Fruit fly (Drosophila melanogaster): ENCODE results near the gene mfrn.

Gene mfrn

DNA sequence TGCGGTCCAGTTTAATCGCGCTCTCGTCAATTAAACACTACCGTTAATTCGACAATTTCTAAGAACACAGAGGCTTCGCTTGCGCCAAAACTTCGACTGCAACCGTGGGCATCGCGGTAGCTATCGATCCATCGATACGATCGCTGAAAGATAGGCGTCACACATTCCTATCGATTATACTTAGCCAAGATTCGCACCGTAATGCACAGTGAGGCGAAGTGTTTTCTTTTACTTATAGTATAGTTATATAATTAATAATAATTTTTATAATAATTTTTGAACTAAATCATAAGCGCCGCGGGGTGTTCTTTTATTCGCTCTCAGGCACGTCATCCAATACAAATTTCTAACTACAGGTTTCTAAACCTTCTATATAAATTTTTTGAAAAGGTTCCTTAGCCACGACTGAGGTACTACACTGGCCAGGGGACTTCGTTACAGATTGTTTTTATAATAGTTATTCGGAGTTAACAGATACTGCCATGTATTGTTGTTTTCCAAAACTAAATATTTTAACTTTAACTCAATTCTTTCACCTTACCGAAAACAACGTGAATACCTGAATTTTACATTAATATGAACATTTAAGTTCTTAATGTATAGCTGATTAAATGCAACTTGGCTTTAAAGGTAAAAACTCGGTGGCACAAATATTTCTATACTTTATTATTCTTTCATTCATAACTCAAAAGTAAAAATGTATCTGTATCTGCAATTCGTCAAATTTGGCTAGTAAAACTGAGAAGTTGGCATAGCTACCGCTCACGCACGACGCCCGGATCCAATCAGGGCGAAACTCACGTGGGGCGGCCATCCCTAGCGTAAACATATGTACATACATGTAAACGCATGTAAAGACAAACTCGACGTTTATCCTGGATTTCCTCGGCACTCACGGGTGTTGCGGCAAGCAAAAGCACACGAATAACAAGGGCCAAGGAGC lies 9.8 kb downstream of the mfrn start, which contains the start of the genes NSD and BOD1 (continued):
- TF ChIP-seq unc-4 (GFP tag; IDR thresholded peaks at IDR 0.05; ENCODE audit: partially characterized antibody) (peak; percentile 80), CG10366 (GFP tag; IDR thresholded peaks at IDR 0.05) (peak; percentile 68), ci (GFP tag; IDR thresholded peaks at IDR 0.05) (peak; percentile 57), cwo (GFP tag; optimal IDR thresholded peaks at IDR 0.05) (no peak), sisA (GFP tag; IDR thresholded peaks at IDR 0.05) (peak; percentile 81), sens-2 (GFP tag; IDR thresholded peaks at IDR 0.05) (no peak), fd102C (GFP tag; optimal IDR thresholded peaks at IDR 0.05) (no peak), ems (GFP tag; optimal IDR thresholded peaks at IDR 0.05) (no peak), CG10462 (GFP tag; optimal IDR thresholded peaks at IDR 0.05) (peak; percentile 17), Six4 (GFP tag; optimal IDR thresholded peaks at IDR 0.05) (peak; percentile 43), dmrt11E (tag; optimal IDR thresholded peaks at IDR 0.05) (peak; percentile 44), Nf-YA (GFP tag; IDR thresholded peaks at IDR 0.05) (no peak), CG2889 (GFP tag; IDR thresholded peaks at IDR 0.05) (0 out of 3 replicates have a peak, but pooled peaks have one; percentile 48), CG9727 (GFP tag; optimal IDR thresholded peaks at IDR 0.05) (peak; percentile 55), CG4328 (GFP tag; optimal IDR thresholded peaks at IDR 0.05) (peak; percentile 18), chinmo (GFP tag; IDR thresholded peaks at IDR 0.05; ENCODE audit: partially characterized antibody) (peak; percentile 91), bab2 (GFP tag; optimal IDR thresholded peaks at IDR 0.05) (no peak), CG4360 (GFP tag; IDR thresholded peaks at IDR 0.05) (no peak; the same call in 1 of the 2 replicates), CG8290 (GFP tag; optimal IDR thresholded peaks at IDR 0.05) (no peak), CG8290 (tag; optimal IDR thresholded peaks at IDR 0.05) (no peak), Atf-2 (GFP tag; optimal IDR thresholded peaks at IDR 0.05) (no peak), slp2 (GFP tag; optimal IDR thresholded peaks at IDR 0.05) (no peak), fd96Cb (tag; optimal IDR thresholded peaks at IDR 0.05) (peak; percentile 10), yki (optimal IDR thresholded peaks at IDR 0.05) (no peak), CG8089 (GFP tag; optimal IDR thresholded peaks at IDR 0.05) (no peak), sr (GFP tag; IDR thresholded peaks at IDR 0.05) (no peak; the same call in 2 of the 3 replicates), CG7372 (GFP tag; IDR thresholded peaks at IDR 0.05) (peak; percentile 53; the same call in 1 of the 2 replicates), ham (GFP tag; IDR thresholded peaks at IDR 0.05) (no peak), CG13894 (tag; optimal IDR thresholded peaks at IDR 0.05) (no peak), gsb (GFP tag; IDR thresholded peaks at IDR 0.05) (no peak), Side (GFP tag; optimal IDR thresholded peaks at IDR 0.05) (no peak), CG2202 (tag; optimal IDR thresholded peaks at IDR 0.05) (no peak), stwl (tag; optimal IDR thresholded peaks at IDR 0.05) (peak; percentile 39), CG3726 (GFP tag; IDR thresholded peaks at IDR 0.05) (peak; percentile 50; the same call in 1 of the 3 replicates), wor (GFP tag; IDR thresholded peaks at IDR 0.05) (peak; percentile 27; the same call in 1 of the 2 replicates), CG12744 (GFP tag; optimal IDR thresholded peaks at IDR 0.05) (no peak), CG12219 (GFP tag; optimal IDR thresholded peaks at IDR 0.05) (no peak), CG11456 (GFP tag; IDR thresholded peaks at IDR 0.05) (peak; percentile 86), CG14014 (GFP tag; IDR thresholded peaks at IDR 0.05) (peak; percentile 63; the same call in 1 of the 2 replicates), CG1529 (GFP tag; optimal IDR thresholded peaks at IDR 0.05) (no peak), z (GFP tag; IDR thresholded peaks at IDR 0.05) (no peak), HHEX (GFP tag; optimal IDR thresholded peaks at IDR 0.05) (peak; percentile 28), CG12071 (GFP tag; optimal IDR thresholded peaks at IDR 0.05) (no peak), org-1 (GFP tag; optimal IDR thresholded peaks at IDR 0.05) (no peak), CG3163 (GFP tag; optimal IDR thresholded peaks at IDR 0.05) (no peak), CG2120 (GFP tag; optimal IDR thresholded peaks at IDR 0.05) (peak; percentile 44), CG18476 (GFP tag; optimal IDR thresholded peaks at IDR 0.05) (no peak), CG30431 (GFP tag; optimal IDR thresholded peaks at IDR 0.05) (peak; percentile 33), lov (optimal IDR thresholded peaks at IDR 0.05) (no peak), lov (GFP tag; IDR thresholded peaks at IDR 0.05) (peak; percentile 47; the same call in 1 of the 3 replicates)

Measured in whole organism, embryonic.